Worm (Caenorhabditis elegans) whole organism, L2 larva: Measurements from ENCODE around the gene dpy-17.
A peak's percentile ranks its signal among the peaks of the same experiment; 100 is the strongest.

Experiments
- C34F6.9 ChIP-seq: fragments of 150-350 bp; optimal IDR thresholded peaks from 2 replicates; lab custom pipeline; 2014; ENCODE audit warnings: missing biosample characterization, missing genetic modification characterization
- F13H6.1 ChIP-seq: sonication (generic microtip); optimal IDR thresholded peaks from 2 replicates; lab custom pipeline; 2016; ENCODE audit warnings: missing genetic modification characterization, missing compliant biosample characterization
- R02D3.7 ChIP-seq: fragments of 150-350 bp; optimal IDR thresholded peaks from 2 replicates; lab custom pipeline; 2014; ENCODE audit warnings: missing biosample characterization, missing genetic modification characterization
- Y55F3AM.14 ChIP-seq: fragments of 200-800 bp; sonication (Bioruptor generic); optimal IDR thresholded peaks from 2 replicates; lab custom pipeline; 2018; ENCODE audit warnings: mild to moderate bottlenecking, missing genetic modification characterization, missing compliant biosample characterization
- alr-1 ChIP-seq: fragments of 150-350 bp; optimal IDR thresholded peaks from 2 replicates; lab custom pipeline; 2014; ENCODE audit warnings: missing biosample characterization, missing genetic modification characterization
- aly-2 ChIP-seq: fragments of 150-350 bp; optimal IDR thresholded peaks from 2 replicates; lab custom pipeline; 2014; ENCODE audit warnings: missing biosample characterization, missing genetic modification characterization
- blmp-1 ChIP-seq: sonication (generic microtip); optimal IDR thresholded peaks from 2 replicates; lab custom pipeline; 2017; ENCODE audit warnings: missing genetic modification characterization, mild to moderate bottlenecking, missing compliant biosample characterization, antibody characterized with exemption, moderate library complexity; ENCODE audit not compliant: insufficient read depth
- ceh-16 ChIP-seq: fragments of 150-350 bp; optimal IDR thresholded peaks from 2 replicates; lab custom pipeline; 2014; ENCODE audit warnings: missing biosample characterization, missing genetic modification characterization
- ceh-82 ChIP-seq: fragments of 150-350 bp; optimal IDR thresholded peaks from 2 replicates; lab custom pipeline; 2014; ENCODE audit warnings: missing biosample characterization, missing genetic modification characterization
- crh-2 ChIP-seq: sonication (generic microtip); optimal IDR thresholded peaks from 2 replicates; lab custom pipeline; 2017; ENCODE audit warnings: missing biosample characterization, missing genetic modification characterization
- dmd-4 ChIP-seq: sonication (generic microtip); optimal IDR thresholded peaks from 2 replicates; lab custom pipeline; 2017; ENCODE audit warnings: missing biosample characterization, missing genetic modification characterization
- egl-27 ChIP-seq: sonication (generic microtip); optimal IDR thresholded peaks from 3 replicates; lab custom pipeline; 2017; ENCODE audit warnings: missing biosample characterization, missing genetic modification reagents, missing genetic modification characterization
- elt-1 ChIP-seq: fragments of 150-350 bp; optimal IDR thresholded peaks from 2 replicates; lab custom pipeline; 2014; ENCODE audit warnings: missing biosample characterization, missing genetic modification characterization
- fos-1 ChIP-seq: fragments of 150-350 bp; optimal IDR thresholded peaks from 2 replicates; lab custom pipeline; 2014; ENCODE audit warnings: missing biosample characterization, missing genetic modification characterization
- lin-13 ChIP-seq: fragments of 150-350 bp; optimal IDR thresholded peaks from 2 replicates; lab custom pipeline; 2014; ENCODE audit warnings: missing biosample characterization, missing genetic modification reagents, missing genetic modification characterization
- lin-39 ChIP-seq: fragments of 150-350 bp; optimal IDR thresholded peaks from 2 replicates; lab custom pipeline; 2014; ENCODE audit warnings: missing biosample characterization, missing genetic modification reagents, missing genetic modification characterization
- lsy-2 ChIP-seq, 2 experiments: fragments of 150-350 bp in 1 of 2; sonication (generic microtip) in 1 of 2; optimal IDR thresholded peaks; 2 replicates each; lab custom pipeline; 2014 to 2017; ENCODE audit warnings: missing biosample characterization in 2 of 2, missing genetic modification characterization in 2 of 2
- mab-5 ChIP-seq: fragments of 150-350 bp; optimal IDR thresholded peaks from 2 replicates; lab custom pipeline; 2014; ENCODE audit warnings: missing biosample characterization, missing genetic modification characterization
- mbf-1 ChIP-seq: sonication (generic microtip); optimal IDR thresholded peaks from 2 replicates; lab custom pipeline; 2017; ENCODE audit warnings: missing biosample characterization, missing genetic modification characterization
- mdl-1 ChIP-seq, 2 experiments: fragments of 150-350 bp in 1 of 2; sonication (generic microtip) in 1 of 2; optimal IDR thresholded peaks; 2 replicates each; lab custom pipeline; 2017; ENCODE audit warnings: missing biosample characterization in 2 of 2, missing genetic modification characterization in 2 of 2
- nhr-11 ChIP-seq: fragments of 150-350 bp; optimal IDR thresholded peaks from 2 replicates; lab custom pipeline; 2014; ENCODE audit warnings: missing biosample characterization, missing genetic modification characterization
- nhr-12 ChIP-seq: fragments of 150-350 bp; optimal IDR thresholded peaks from 2 replicates; lab custom pipeline; 2014; ENCODE audit warnings: missing biosample characterization, missing genetic modification characterization
- nhr-129 ChIP-seq: fragments of 150-350 bp; optimal IDR thresholded peaks from 2 replicates; lab custom pipeline; 2014; ENCODE audit warnings: missing biosample characterization, missing genetic modification characterization
- nhr-21 ChIP-seq: fragments of 150-350 bp; optimal IDR thresholded peaks from 2 replicates; lab custom pipeline; 2014; ENCODE audit warnings: missing biosample characterization, missing genetic modification characterization
- nhr-23 ChIP-seq: fragments of 150-350 bp; optimal IDR thresholded peaks from 2 replicates; lab custom pipeline; 2014; ENCODE audit warnings: missing biosample characterization, missing genetic modification reagents, missing genetic modification characterization
- nhr-25 ChIP-seq: fragments of 150-350 bp; sonication (generic microtip); optimal IDR thresholded peaks from 3 replicates; lab custom pipeline; 2014; ENCODE audit warnings: missing biosample characterization, missing genetic modification characterization
- nhr-77 ChIP-seq: fragments of 150-350 bp; optimal IDR thresholded peaks from 2 replicates; lab custom pipeline; 2014; ENCODE audit warnings: missing biosample characterization, missing genetic modification characterization
- skn-1 ChIP-seq: sonication (generic microtip); optimal IDR thresholded peaks from 2 replicates; lab custom pipeline; 2017; ENCODE audit warnings: missing biosample characterization, missing genetic modification characterization
- sma-3 ChIP-seq: sonication (generic microtip); optimal IDR thresholded peaks from 2 replicates; lab custom pipeline; 2016; ENCODE audit warnings: missing genetic modification reagents, missing genetic modification characterization, missing compliant biosample characterization
- sma-9 ChIP-seq, 2 experiments: fragments of 150-350 bp in 1 of 2; sonication (generic microtip) in 1 of 2; optimal IDR thresholded peaks; 2 replicates each; lab custom pipeline; 2014 to 2016; ENCODE audit warnings: missing genetic modification characterization in 2 of 2, mild to moderate bottlenecking in 1 of 2, missing biosample characterization in 1 of 2, missing compliant biosample characterization in 1 of 2, missing genetic modification reagents in 1 of 2, moderate library complexity in 1 of 2
- snpc-4 ChIP-seq: fragments of 150-350 bp; optimal IDR thresholded peaks from 2 replicates; lab custom pipeline; 2014; ENCODE audit warnings: missing biosample characterization, missing genetic modification characterization
- unc-39 ChIP-seq: fragments of 150-350 bp; optimal IDR thresholded peaks from 2 replicates; lab custom pipeline; 2014; ENCODE audit warnings: missing biosample characterization, missing genetic modification characterization
- unc-55 ChIP-seq: fragments of 150-350 bp; sonication (generic microtip); optimal IDR thresholded peaks from 3 replicates; lab custom pipeline; 2014; ENCODE audit warnings: missing biosample characterization, missing genetic modification reagents, missing genetic modification characterization
- unc-62 ChIP-seq: fragments of 150-350 bp; optimal IDR thresholded peaks from 2 replicates; lab custom pipeline; 2014; ENCODE audit warnings: missing biosample characterization, missing genetic modification reagents, missing genetic modification characterization
- zag-1 ChIP-seq: fragments of 150-350 bp; optimal IDR thresholded peaks from 2 replicates; lab custom pipeline; 2014; ENCODE audit warnings: missing biosample characterization, missing genetic modification characterization
- ztf-4 ChIP-seq: fragments of 150-350 bp; optimal IDR thresholded peaks from 2 replicates; lab custom pipeline; 2014; ENCODE audit warnings: missing biosample characterization, missing genetic modification characterization

The dpy-17 gene

DNA sequence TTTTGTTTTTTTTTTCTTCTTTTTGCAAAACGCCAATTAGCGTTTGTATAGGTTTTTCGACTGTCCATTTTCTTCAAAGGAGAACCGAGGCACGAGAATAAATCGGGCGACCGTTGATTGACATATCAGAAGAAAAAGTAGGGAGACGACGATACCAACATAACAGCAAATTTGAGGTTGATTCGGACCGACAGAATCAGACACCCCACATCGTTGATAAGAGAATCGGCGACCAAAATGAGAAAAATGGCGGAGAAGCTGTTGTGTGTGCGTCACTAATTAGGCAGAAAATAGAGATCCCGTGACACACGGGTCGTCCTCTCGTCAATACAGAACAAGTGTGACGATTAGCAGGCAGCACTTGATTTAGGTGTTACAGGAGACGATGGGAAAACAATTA lies 34.8 kb downstream of the dpy-17 start:
- TF ChIP-seq nhr-129 (tag; lab: Kevin White, UChicago) (peak; percentile 6), lsy-2 (tag; optimal IDR thresholded peaks at IDR 0.05; lab: Kevin White, UChicago) (peak in 1 of 2 experiments; percentile 1), sma-3 (GFP tag; lab: Kevin White, UChicago) (peak; percentile 36), ztf-4 (no peak), nhr-25 (no peak)

DNA sequence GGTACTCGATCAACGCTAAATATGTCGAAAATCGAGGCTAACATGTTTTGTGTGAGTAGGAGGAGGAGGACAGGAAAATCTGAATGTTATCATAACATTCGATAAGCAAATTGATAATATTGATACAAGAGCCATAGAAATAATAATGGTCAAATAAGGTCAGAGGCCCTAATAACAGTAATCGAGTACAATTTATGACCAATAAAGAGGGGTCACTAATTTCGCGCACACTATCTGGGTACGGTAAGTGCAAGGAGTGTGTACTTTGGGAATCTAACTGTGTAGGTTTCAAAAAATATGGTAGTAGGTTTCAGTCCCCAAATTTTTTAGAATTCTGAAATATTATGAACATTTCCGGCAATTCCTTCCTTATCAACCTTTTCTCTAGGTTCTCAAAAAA lies 36.4 kb downstream of the dpy-17 start:
- TF ChIP-seq blmp-1 (no peak), mdl-1 (tag; optimal IDR thresholded peaks at IDR 0.05; lab: Kevin White, UChicago) (no peak), sma-9 (GFP tag; optimal IDR thresholded peaks at IDR 0.05; lab: Kevin White, UChicago) (no peak), sma-9 (tag; optimal IDR thresholded peaks at IDR 0.05; lab: Kevin White, UChicago) (no peak), C34F6.9 (tag; lab: Kevin White, UChicago) (no peak), snpc-4 (tag; lab: Kevin White, UChicago) (no peak), ztf-4 (no peak), nhr-129 (tag; lab: Kevin White, UChicago) (no peak), zag-1 (tag; lab: Kevin White, UChicago) (no peak), F13H6.1 (tag; lab: Kevin White, UChicago) (no peak), unc-39 (tag; lab: Kevin White, UChicago) (no peak), nhr-77 (tag; lab: Kevin White, UChicago) (no peak), Y55F3AM.14 (GFP tag; lab: Kevin White, UChicago) (no peak), elt-1 (tag; lab: Kevin White, UChicago) (no peak), ceh-16 (tag; lab: Kevin White, UChicago) (no peak), egl-27 (no peak), alr-1 (tag; lab: Kevin White, UChicago) (no peak), sma-3 (GFP tag; lab: Kevin White, UChicago) (no peak)
- TF ChIP-seq, all 48 proteins: peak for 0

DNA sequence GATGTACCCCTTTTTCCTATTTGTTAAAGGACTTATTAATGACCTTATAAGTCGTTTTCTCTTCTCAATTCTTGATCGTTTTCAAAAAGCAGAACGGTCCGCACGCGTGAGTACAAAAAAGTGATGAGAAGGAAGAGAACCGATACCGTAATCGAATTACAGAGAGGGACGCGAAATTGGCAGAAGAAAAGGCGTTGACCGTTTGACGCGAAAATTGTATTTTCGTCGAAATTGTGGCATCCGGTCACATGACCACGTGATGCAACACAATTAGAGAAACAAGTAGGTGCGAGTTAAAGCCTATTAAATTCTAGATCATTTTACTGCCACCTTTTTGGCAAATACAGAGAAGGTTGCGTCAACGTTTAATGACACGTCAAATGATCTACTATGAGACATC lies 37.0 kb downstream of the dpy-17 start:
- no peak for TF ChIP-seq unc-55 (GFP tag; lab: Kevin White, UChicago)
- no peak for TF ChIP-seq snpc-4 (tag; lab: Kevin White, UChicago)
- TF ChIP-seq sma-9 (GFP tag; optimal IDR thresholded peaks at IDR 0.05; lab: Kevin White, UChicago): peak; percentile 0
- TF ChIP-seq sma-9 (tag; optimal IDR thresholded peaks at IDR 0.05; lab: Kevin White, UChicago): no peak
- peak; percentile 34 for TF ChIP-seq nhr-129 (tag; lab: Kevin White, UChicago)

DNA sequence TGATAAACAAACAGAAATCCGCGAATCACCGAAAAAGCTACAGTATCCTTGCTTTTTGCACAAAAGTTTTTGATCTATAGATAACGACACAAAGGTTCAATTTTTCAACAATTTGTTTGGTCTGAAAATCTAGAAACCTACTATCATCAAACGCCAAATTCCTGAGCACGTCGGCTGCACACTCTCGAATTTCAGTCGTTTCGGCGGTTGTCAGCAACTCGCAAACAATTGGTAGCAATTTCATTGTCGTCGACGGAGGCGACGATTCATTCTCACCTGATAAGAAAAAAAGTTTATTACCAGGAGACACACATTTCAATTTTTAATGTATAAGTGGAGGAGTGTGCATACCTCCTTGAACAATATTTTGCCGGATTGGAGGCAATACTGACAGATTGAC lies 38.7 kb downstream of the dpy-17 start:
- TF ChIP-seq fos-1 (peak; percentile 51), mab-5 (tag; lab: Kevin White, UChicago) (no peak)
- TF ChIP-seq, all 48 proteins: peak for 1

DNA sequence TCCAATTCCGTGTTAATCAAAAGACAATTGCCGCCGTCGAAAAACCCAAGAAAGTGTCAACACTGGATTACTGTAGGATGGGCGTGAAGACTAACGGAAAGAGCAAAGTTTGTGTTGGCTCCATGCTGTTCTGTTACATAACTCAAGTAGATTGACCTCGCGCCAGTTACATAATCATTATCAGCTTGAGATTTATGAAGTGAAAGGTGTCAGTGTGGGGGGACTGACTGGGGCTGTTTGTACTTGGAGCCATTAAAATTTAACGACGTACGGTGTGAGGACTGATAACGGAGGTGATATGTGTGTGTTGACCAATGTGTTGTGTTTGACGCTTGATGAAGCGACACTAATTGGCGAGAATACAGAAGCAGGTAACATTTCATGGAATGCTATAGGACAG lies 39.6 kb downstream of the dpy-17 start:
- TF ChIP-seq crh-2 (tag; lab: Kevin White, UChicago): peak; percentile 5
- no peak for TF ChIP-seq mbf-1 (tag; lab: Kevin White, UChicago)
- TF ChIP-seq zag-1 (tag; lab: Kevin White, UChicago): no peak
- no peak for TF ChIP-seq lin-13 (GFP tag; lab: Kevin White, UChicago)
- TF ChIP-seq fos-1: peak; percentile 52
- TF ChIP-seq lsy-2 (tag; optimal IDR thresholded peaks at IDR 0.05; lab: Kevin White, UChicago): no peak
- no peak for TF ChIP-seq skn-1
- TF ChIP-seq unc-39 (tag; lab: Kevin White, UChicago): no peak
- TF ChIP-seq ceh-82 (tag; lab: Kevin White, UChicago): no peak
- TF ChIP-seq alr-1 (tag; lab: Kevin White, UChicago): no peak
- TF ChIP-seq nhr-129 (tag; lab: Kevin White, UChicago): no peak
- TF ChIP-seq F13H6.1 (tag; lab: Kevin White, UChicago): no peak
- TF ChIP-seq mab-5 (tag; lab: Kevin White, UChicago): no peak
- TF ChIP-seq ztf-4: no peak

DNA sequence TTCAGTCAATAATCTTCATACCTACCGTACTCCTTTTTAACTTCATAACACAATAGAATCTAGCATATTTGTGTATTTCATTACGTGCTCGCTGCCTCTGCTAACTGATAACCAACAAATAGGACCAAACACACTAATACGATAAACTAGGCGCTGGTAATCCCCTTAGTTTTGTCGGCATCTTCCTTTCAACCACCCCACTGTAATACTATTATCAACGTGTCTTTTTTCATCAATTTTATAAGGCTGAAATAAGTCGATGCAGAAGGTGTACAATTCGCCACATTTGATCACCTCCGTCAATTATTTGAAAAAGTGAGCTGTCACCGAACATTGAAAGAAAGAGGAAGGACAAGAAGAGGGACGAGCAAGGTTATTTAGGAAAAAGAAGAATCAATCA lies 40.3 kb downstream of the dpy-17 start:
- no peak for TF ChIP-seq alr-1 (tag; lab: Kevin White, UChicago)
- TF ChIP-seq F13H6.1 (tag; lab: Kevin White, UChicago): no peak
- TF ChIP-seq egl-27: no peak
- TF ChIP-seq mab-5 (tag; lab: Kevin White, UChicago): no peak
- TF ChIP-seq R02D3.7: no peak
- no peak for TF ChIP-seq Y55F3AM.14 (GFP tag; lab: Kevin White, UChicago)

DNA sequence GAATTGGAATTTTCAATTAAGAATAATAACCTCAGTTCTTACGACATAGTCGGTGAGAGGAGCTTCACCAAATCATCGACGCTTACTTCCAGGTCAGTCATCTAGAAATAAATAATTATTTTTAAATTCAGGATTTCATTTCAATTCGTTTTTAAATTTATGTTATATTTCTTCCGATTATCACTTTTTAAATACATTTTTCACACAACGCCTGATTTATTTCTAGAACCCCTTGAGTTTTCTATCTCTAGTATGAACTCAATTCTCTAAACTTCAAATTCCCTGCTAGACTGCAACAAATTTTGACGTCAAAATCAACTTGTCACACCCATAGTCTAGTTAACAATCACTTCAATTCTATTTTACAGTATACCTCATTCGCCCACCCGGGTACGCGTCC lies 42.3 kb downstream of the dpy-17 start, which contains the start of gene Y54H5A.2:
Gene Y54H5A.2, minus strand, starts transcription at position 101 of the 400 bp plus-strand sequence.
- no peak for TF ChIP-seq nhr-21
- TF ChIP-seq aly-2 (tag; lab: Kevin White, UChicago): no peak
- TF ChIP-seq mab-5 (tag; lab: Kevin White, UChicago): no peak
- TF ChIP-seq unc-39 (tag; lab: Kevin White, UChicago): no peak
- no peak for TF ChIP-seq unc-55 (GFP tag; lab: Kevin White, UChicago)
- no peak for TF ChIP-seq nhr-11 (tag; lab: Kevin White, UChicago)
- no peak for TF ChIP-seq nhr-12 (tag; lab: Kevin White, UChicago)
- no peak for TF ChIP-seq unc-62 (GFP tag; lab: Kevin White, UChicago)
- TF ChIP-seq lin-39 (tag; lab: Kevin White, UChicago): no peak
- no peak for TF ChIP-seq C34F6.9 (tag; lab: Kevin White, UChicago)
- no peak for TF ChIP-seq dmd-4
- TF ChIP-seq zag-1 (tag; lab: Kevin White, UChicago): no peak
- no peak for TF ChIP-seq nhr-23
